Fruit fly (Drosophila melanogaster): ENCODE data around the gene CG12105.

CG12105 gene

DNA sequence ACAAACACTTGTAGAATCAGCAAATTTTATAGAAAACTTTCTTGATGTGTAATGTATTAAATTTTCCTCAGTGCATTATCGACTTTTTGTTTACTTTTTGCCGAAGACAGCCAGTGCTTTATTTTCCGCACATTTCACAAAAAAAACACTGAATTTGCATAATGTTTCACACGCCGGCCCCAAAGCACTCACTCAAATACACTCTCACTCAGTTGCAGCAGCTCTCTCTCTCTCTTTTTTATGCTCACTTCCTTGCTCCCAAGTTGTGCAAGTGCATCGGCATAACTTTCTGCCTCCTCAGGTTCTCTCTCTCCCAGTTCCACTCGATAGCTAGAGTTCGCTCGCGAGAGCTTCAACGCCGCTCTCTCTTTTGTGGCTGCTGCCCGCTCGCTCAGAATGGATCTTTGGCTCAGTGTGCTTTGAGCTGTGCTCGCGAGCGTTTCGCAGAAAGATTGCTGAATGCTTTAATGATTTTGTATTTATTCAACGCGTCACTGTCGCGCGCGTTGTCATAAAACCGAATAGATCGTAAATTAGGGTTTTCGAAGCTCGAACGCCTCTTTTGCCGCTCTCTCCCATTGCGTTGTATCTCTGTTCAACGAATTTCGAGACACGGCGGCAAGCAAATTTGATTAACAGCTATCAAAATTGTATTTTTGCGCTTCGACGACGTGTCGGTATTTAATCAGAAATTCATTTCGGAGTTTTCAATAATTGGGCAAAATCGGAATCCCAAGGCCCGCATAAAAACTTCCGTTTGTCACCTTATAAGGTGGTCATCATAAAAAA, 29.1 kb downstream of the CG12105 start (continued):
- TF ChIP-seq Trl (optimal IDR thresholded peaks at IDR 0.05) (peak; percentile 96 to 100), Trl (GFP tag; optimal IDR thresholded peaks at IDR 0.05) (peak; percentile 78), CG4730 (GFP tag; IDR thresholded peaks at IDR 0.05) (no peak), CG11085 (GFP tag; IDR thresholded peaks at IDR 0.05) (no peak), Doc2 (GFP tag; IDR thresholded peaks at IDR 0.05) (no peak), twi (tag; optimal IDR thresholded peaks at IDR 0.05) (no peak), CG10321 (GFP tag; IDR thresholded peaks at IDR 0.05) (no peak), CG12155 (GFP tag; optimal IDR thresholded peaks at IDR 0.05) (no peak), CG1602 (GFP tag; optimal IDR thresholded peaks at IDR 0.05) (no peak), CG7271 (tag; optimal IDR thresholded peaks at IDR 0.05) (no peak), CG17328 (GFP tag; IDR thresholded peaks at IDR 0.05) (peak; percentile 24; the same call in 1 of the 2 replicates), zf30C (GFP tag; optimal IDR thresholded peaks at IDR 0.05) (no peak), hkb (optimal IDR thresholded peaks at IDR 0.05) (no peak), hkb (GFP tag; IDR thresholded peaks at IDR 0.05) (peak; percentile 56), pros (GFP tag; optimal IDR thresholded peaks at IDR 0.05) (peak; percentile 6), Doc3 (GFP tag; IDR thresholded peaks at IDR 0.05; ENCODE audit: partially characterized antibody) (peak; percentile 63; the same call in 2 of the 3 replicates), BtbVII (GFP tag; optimal IDR thresholded peaks at IDR 0.05) (peak; percentile 38), sens-2 (GFP tag; IDR thresholded peaks at IDR 0.05) (no peak), CG7928 (GFP tag; optimal IDR thresholded peaks at IDR 0.05) (no peak), Hsf (GFP tag; optimal IDR thresholded peaks at IDR 0.05) (no peak), Jarid2 (GFP tag; optimal IDR thresholded peaks at IDR 0.05) (peak; percentile 98), Dp (GFP tag; optimal IDR thresholded peaks at IDR 0.05) (no peak), lbe (GFP tag; optimal IDR thresholded peaks at IDR 0.05) (peak; percentile 78), danr (GFP tag; IDR thresholded peaks at IDR 0.05) (no peak), pzg (GFP tag; optimal IDR thresholded peaks at IDR 0.05) (no peak), Fer3 (tag; optimal IDR thresholded peaks at IDR 0.05) (peak; percentile 8), dysf (GFP tag; IDR thresholded peaks at IDR 0.05) (no peak), Atf6 (GFP tag; IDR thresholded peaks at IDR 0.05) (0 out of 2 replicates have a peak, but pooled peaks have one; percentile 36), CG1832 (GFP tag; optimal IDR thresholded peaks at IDR 0.05) (peak; percentile 15), bbx (GFP tag; IDR thresholded peaks at IDR 0.05; ENCODE audit: partially characterized antibody) (peak; percentile 67), Scr (GFP tag; IDR thresholded peaks at IDR 0.05; ENCODE audit: partially characterized antibody) (peak; percentile 54), CG9437 (GFP tag; optimal IDR thresholded peaks at IDR 0.05) (no peak), unpg (GFP tag; optimal IDR thresholded peaks at IDR 0.05) (no peak), trh (GFP tag; optimal IDR thresholded peaks at IDR 0.05) (no peak), CG18011 (GFP tag; optimal IDR thresholded peaks at IDR 0.05) (no peak), CG31365 (tag; optimal IDR thresholded peaks at IDR 0.05) (peak; percentile 65), CG7357 (GFP tag; IDR thresholded peaks at IDR 0.05) (no peak), zfh1 (GFP tag; IDR thresholded peaks at IDR 0.05) (no peak), CG10267 (tag; optimal IDR thresholded peaks at IDR 0.05) (no peak), Gug (GFP tag; IDR thresholded peaks at IDR 0.05) (no peak), Xrp1 (GFP tag; IDR thresholded peaks at IDR 0.05) (no peak), Hey (tag; optimal IDR thresholded peaks at IDR 0.05) (no peak), CG6854 (GFP tag; optimal IDR thresholded peaks at IDR 0.05) (peak; percentile 50), fd102C (GFP tag; optimal IDR thresholded peaks at IDR 0.05) (no peak), CG9797 (GFP tag; optimal IDR thresholded peaks at IDR 0.05) (no peak), CG15514 (GFP tag; optimal IDR thresholded peaks at IDR 0.05) (peak; percentile 24), fu2 (GFP tag; optimal IDR thresholded peaks at IDR 0.05) (no peak), CG14014 (GFP tag; IDR thresholded peaks at IDR 0.05) (peak; percentile 33; the same call in 1 of the 2 replicates), CG11695 (GFP tag; IDR thresholded peaks at IDR 0.05) (peak; percentile 54; the same call in 2 of the 3 replicates), nau (GFP tag; optimal IDR thresholded peaks at IDR 0.05) (no peak)
